Worm (Caenorhabditis elegans) whole organism, L3 larva: Measurements from ENCODE around the gene lex-1.

Source experiments
- ama-1 ChIP-seq: fragments of 150-350 bp; optimal IDR thresholded peaks from 2 replicates; lab custom pipeline; 2018
- nhr-28 ChIP-seq: fragments of 150-350 bp; optimal IDR thresholded peaks from 2 replicates; lab custom pipeline; 2014; ENCODE audit warnings: missing biosample characterization, missing genetic modification characterization
- skn-1 ChIP-seq: fragments of 150-350 bp; optimal IDR thresholded peaks from 2 replicates; lab custom pipeline; 2014; ENCODE audit warnings: missing biosample characterization, missing genetic modification characterization
- ztf-11 ChIP-seq: fragments of 150-350 bp; optimal IDR thresholded peaks from 2 replicates; lab custom pipeline; 2014; ENCODE audit warnings: missing biosample characterization, missing genetic modification characterization

DNA sequence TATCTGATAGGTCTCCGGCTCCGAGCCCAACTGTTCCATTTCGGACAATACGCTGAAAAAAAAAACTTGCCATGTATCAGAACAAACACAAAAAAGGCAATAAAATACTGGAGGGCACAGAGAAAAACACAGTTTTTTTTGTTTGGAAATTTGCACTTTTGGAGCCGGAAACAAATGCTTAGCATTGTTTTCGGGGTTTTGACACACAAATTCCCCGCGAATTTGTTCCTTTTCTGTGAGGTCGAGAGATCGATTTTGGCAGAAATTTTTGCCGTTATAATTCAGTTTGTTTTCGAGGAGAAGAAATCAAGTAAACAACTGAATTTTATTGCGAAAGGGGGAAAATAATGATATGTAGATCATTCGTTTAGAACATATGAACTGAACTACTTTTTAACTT lies 22.7 kb upstream of the lex-1 start, which contains the start of gene K08E4.2:
- TF ChIP-seq ztf-11 (tag; lab: Kevin White, UChicago) (no peak), skn-1 (tag; lab: Kevin White, UChicago) (no peak), nhr-28 (tag; lab: Kevin White, UChicago) (no peak), ama-1 (lab: Kevin White, UChicago) (no peak)
